Worm (Caenorhabditis elegans): ENCODE data around the gene srh-250.

DNA sequence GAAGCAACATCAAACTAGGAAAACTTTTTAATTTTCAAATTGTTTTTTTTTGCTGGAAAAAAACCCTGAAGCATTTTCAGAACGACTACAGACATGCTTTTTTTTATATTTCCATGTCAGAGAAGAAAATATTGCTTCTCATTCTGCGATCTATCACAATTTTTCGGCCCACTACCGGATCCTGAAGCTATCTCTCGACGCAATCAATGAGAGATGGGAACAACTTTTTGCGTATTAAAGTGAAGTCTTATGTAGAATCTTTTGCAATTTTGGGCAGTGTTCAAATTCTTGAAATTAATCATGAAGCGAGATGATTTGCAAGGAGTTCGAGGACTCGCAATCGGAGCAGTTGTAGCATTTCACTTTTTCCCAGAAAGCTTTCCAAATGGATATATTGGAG is 8.8 kb upstream of the srh-250 start, which contains the start of gene oac-10:
- TF ChIP-seq nhr-10 (tag; optimal IDR thresholded peaks at IDR 0.05) (no peak), unc-62 (GFP tag; optimal IDR thresholded peaks at IDR 0.05) (no peak), elt-1 (tag; optimal IDR thresholded peaks at IDR 0.05) (no peak)

Data from whole organism, L2 larva.